Fruit fly (Drosophila melanogaster): ENCODE results near the gene Nubpl.

Gene Nubpl

dm6 chr2L:22239611-22240219 is at the start of gene Nubpl:
Gene Nubpl (plus strand): TSS chr2L:22239916.
- TF ChIP-seq kay (GFP tag; ENCODE audit: borderline replicate concordance) (peak; percentile 74), bab1 (GFP tag; optimal IDR thresholded peaks at IDR 0.05) (peak; percentile 19), cnc (optimal IDR thresholded peaks at IDR 0.05) (no peak)

- TF ChIP-seq CG14711 (tag; optimal IDR thresholded peaks at IDR 0.05) (no peak), CG11617 (GFP tag; optimal IDR thresholded peaks at IDR 0.05) (no peak), Clk (GFP tag; optimal IDR thresholded peaks at IDR 0.05) (no peak), Mnt (GFP tag; optimal IDR thresholded peaks at IDR 0.05) (no peak), CG1620 (GFP tag; optimal IDR thresholded peaks at IDR 0.05) (no peak), Hr96 (GFP tag; optimal IDR thresholded peaks at IDR 0.05) (no peak), CG12768 (GFP tag; optimal IDR thresholded peaks at IDR 0.05) (no peak), cnc (optimal IDR thresholded peaks at IDR 0.05) (no peak), ovo (GFP tag; optimal IDR thresholded peaks at IDR 0.05) (no peak), bab1 (GFP tag; optimal IDR thresholded peaks at IDR 0.05) (no peak), CG7045 (GFP tag; optimal IDR thresholded peaks at IDR 0.05) (no peak), CG5204 (GFP tag; optimal IDR thresholded peaks at IDR 0.05) (no peak), toe (GFP tag; optimal IDR thresholded peaks at IDR 0.05) (no peak), cic (GFP tag; optimal IDR thresholded peaks at IDR 0.05) (no peak), Crg-1 (GFP tag; optimal IDR thresholded peaks at IDR 0.05) (no peak)
These were observed 25.4 kb upstream of the Nubpl start, which contains the start of gene Ir40a for dm6 chr2L:22214276-22214675. Gene Ir40a (minus strand): TSS chr2L:22214376.

dm6 chr2L:22247455-22248058 is 7.8 kb downstream of the Nubpl start, which contains the start of gene RpL21:
Gene RpL21 (minus strand): TSS chr2L:22247875.
- no peak for TF ChIP-seq CG7045 (GFP tag; optimal IDR thresholded peaks at IDR 0.05)
- no peak for TF ChIP-seq ovo (GFP tag; optimal IDR thresholded peaks at IDR 0.05)
- TF ChIP-seq CG7101 (tag; optimal IDR thresholded peaks at IDR 0.05), result no peak
- TF ChIP-seq Mnt (GFP tag; optimal IDR thresholded peaks at IDR 0.05), result peak; percentile 46

dm6 chr2L:22248230-22248629 is 8.5 kb downstream of the Nubpl start:
- TF ChIP-seq Crg-1 (GFP tag; optimal IDR thresholded peaks at IDR 0.05) (no peak), CG7101 (tag; optimal IDR thresholded peaks at IDR 0.05) (no peak), CG7045 (GFP tag; optimal IDR thresholded peaks at IDR 0.05) (no peak), pad (GFP tag; optimal IDR thresholded peaks at IDR 0.05) (no peak), CG12768 (GFP tag; optimal IDR thresholded peaks at IDR 0.05) (no peak), toe (GFP tag; optimal IDR thresholded peaks at IDR 0.05) (no peak), cic (GFP tag; optimal IDR thresholded peaks at IDR 0.05) (no peak), tj (GFP tag; optimal IDR thresholded peaks at IDR 0.05) (no peak), CG14711 (tag; optimal IDR thresholded peaks at IDR 0.05) (no peak)

- no peak for TF ChIP-seq toe (GFP tag; optimal IDR thresholded peaks at IDR 0.05)
- no peak for TF ChIP-seq CG14711 (tag; optimal IDR thresholded peaks at IDR 0.05)
- no peak for TF ChIP-seq CG11617 (GFP tag; optimal IDR thresholded peaks at IDR 0.05)
- TF ChIP-seq cnc (optimal IDR thresholded peaks at IDR 0.05), result no peak
- no peak for TF ChIP-seq Mnt (GFP tag; optimal IDR thresholded peaks at IDR 0.05)
- TF ChIP-seq cic (GFP tag; optimal IDR thresholded peaks at IDR 0.05), result no peak
- TF ChIP-seq tj (GFP tag; optimal IDR thresholded peaks at IDR 0.05), result no peak
- no peak for TF ChIP-seq Hr96 (GFP tag; optimal IDR thresholded peaks at IDR 0.05)
- no peak for TF ChIP-seq bab1 (GFP tag; optimal IDR thresholded peaks at IDR 0.05)
These were observed 10.0 kb downstream of the Nubpl start, which contains the start of gene Tif-IA for dm6 chr2L:22249570-22250274. Gene Tif-IA (plus strand): TSS chr2L:22249876.

- no peak for TF ChIP-seq tj (GFP tag; optimal IDR thresholded peaks at IDR 0.05)
- no peak for TF ChIP-seq pad (GFP tag; optimal IDR thresholded peaks at IDR 0.05)
- no peak for TF ChIP-seq Mnt (GFP tag; optimal IDR thresholded peaks at IDR 0.05)
- TF ChIP-seq CG7101 (tag; optimal IDR thresholded peaks at IDR 0.05), result no peak
- TF ChIP-seq CG5204 (GFP tag; optimal IDR thresholded peaks at IDR 0.05), result no peak
- no peak for TF ChIP-seq CG11617 (GFP tag; optimal IDR thresholded peaks at IDR 0.05)
- TF ChIP-seq Clk (GFP tag; optimal IDR thresholded peaks at IDR 0.05), result no peak
- TF ChIP-seq CG14711 (tag; optimal IDR thresholded peaks at IDR 0.05), result no peak
- TF ChIP-seq toe (GFP tag; optimal IDR thresholded peaks at IDR 0.05), result no peak
- no peak for TF ChIP-seq Hr96 (GFP tag; optimal IDR thresholded peaks at IDR 0.05)
- TF ChIP-seq CG1620 (GFP tag; optimal IDR thresholded peaks at IDR 0.05), result no peak
These were observed 21.3 kb downstream of the Nubpl start for dm6 chr2L:22261047-22261446.

- TF ChIP-seq cnc (optimal IDR thresholded peaks at IDR 0.05) (no peak), CG7101 (tag; optimal IDR thresholded peaks at IDR 0.05) (no peak), toe (GFP tag; optimal IDR thresholded peaks at IDR 0.05) (no peak), CG11617 (GFP tag; optimal IDR thresholded peaks at IDR 0.05) (no peak), CG7045 (GFP tag; optimal IDR thresholded peaks at IDR 0.05) (no peak), CG1620 (GFP tag; optimal IDR thresholded peaks at IDR 0.05) (no peak), CG12768 (GFP tag; optimal IDR thresholded peaks at IDR 0.05) (no peak), tj (GFP tag; optimal IDR thresholded peaks at IDR 0.05) (no peak), CG33017 (tag; optimal IDR thresholded peaks at IDR 0.05) (no peak), cic (GFP tag; optimal IDR thresholded peaks at IDR 0.05) (no peak), Crg-1 (GFP tag; optimal IDR thresholded peaks at IDR 0.05) (no peak), pad (GFP tag; optimal IDR thresholded peaks at IDR 0.05) (no peak), bab1 (GFP tag; optimal IDR thresholded peaks at IDR 0.05) (no peak), CG5204 (GFP tag; optimal IDR thresholded peaks at IDR 0.05) (no peak), ovo (GFP tag; optimal IDR thresholded peaks at IDR 0.05) (no peak), Clk (GFP tag; optimal IDR thresholded peaks at IDR 0.05) (no peak), CG14711 (tag; optimal IDR thresholded peaks at IDR 0.05) (no peak), kay (GFP tag; ENCODE audit: borderline replicate concordance) (no peak), Hr96 (GFP tag; optimal IDR thresholded peaks at IDR 0.05) (no peak)
These were observed 42.2 kb downstream of the Nubpl start for dm6 chr2L:22281900-22282299.
